Worm (Caenorhabditis elegans) whole organism, L2 larva: Measurements from ENCODE around the gene F52E4.5.

Experiments
- C34F6.9 ChIP-seq: fragments of 150-350 bp; optimal IDR thresholded peaks from 2 replicates; lab custom pipeline; 2014; ENCODE audit warnings: missing biosample characterization, missing genetic modification characterization
- F13H6.1 ChIP-seq: sonication (generic microtip); optimal IDR thresholded peaks from 2 replicates; lab custom pipeline; 2016; ENCODE audit warnings: missing genetic modification characterization, missing compliant biosample characterization
- R02D3.7 ChIP-seq: fragments of 150-350 bp; optimal IDR thresholded peaks from 2 replicates; lab custom pipeline; 2014; ENCODE audit warnings: missing biosample characterization, missing genetic modification characterization
- Y55F3AM.14 ChIP-seq: fragments of 200-800 bp; sonication (Bioruptor generic); optimal IDR thresholded peaks from 2 replicates; lab custom pipeline; 2018; ENCODE audit warnings: mild to moderate bottlenecking, missing genetic modification characterization, missing compliant biosample characterization
- ZK546.5 ChIP-seq: sonication (generic microtip); optimal IDR thresholded peaks from 2 replicates; lab custom pipeline; 2017; ENCODE audit warnings: missing biosample characterization, missing genetic modification characterization
- aly-2 ChIP-seq: fragments of 150-350 bp; optimal IDR thresholded peaks from 2 replicates; lab custom pipeline; 2014; ENCODE audit warnings: missing biosample characterization, missing genetic modification characterization
- ama-1 ChIP-seq: fragments of 150-350 bp; optimal IDR thresholded peaks from 2 replicates; lab custom pipeline; 2018; ENCODE audit warnings: inconsistent platforms
- ceh-16 ChIP-seq: fragments of 150-350 bp; optimal IDR thresholded peaks from 2 replicates; lab custom pipeline; 2014; ENCODE audit warnings: missing biosample characterization, missing genetic modification characterization
- crh-2 ChIP-seq: sonication (generic microtip); optimal IDR thresholded peaks from 2 replicates; lab custom pipeline; 2017; ENCODE audit warnings: missing biosample characterization, missing genetic modification characterization
- dmd-4 ChIP-seq: sonication (generic microtip); optimal IDR thresholded peaks from 2 replicates; lab custom pipeline; 2017; ENCODE audit warnings: missing biosample characterization, missing genetic modification characterization
- egl-27 ChIP-seq: sonication (generic microtip); optimal IDR thresholded peaks from 3 replicates; lab custom pipeline; 2017; ENCODE audit warnings: missing biosample characterization, missing genetic modification reagents, missing genetic modification characterization
- elt-3 ChIP-seq: sonication (generic microtip); optimal IDR thresholded peaks from 2 replicates; lab custom pipeline; 2017; ENCODE audit warnings: missing biosample characterization, missing genetic modification characterization
- gmeb-1 ChIP-seq: fragments of 150-350 bp; optimal IDR thresholded peaks from 2 replicates; lab custom pipeline; 2014; ENCODE audit warnings: missing biosample characterization, missing genetic modification characterization
- lin-13 ChIP-seq: fragments of 150-350 bp; optimal IDR thresholded peaks from 2 replicates; lab custom pipeline; 2014; ENCODE audit warnings: missing biosample characterization, missing genetic modification reagents, missing genetic modification characterization
- lin-39 ChIP-seq: fragments of 150-350 bp; optimal IDR thresholded peaks from 2 replicates; lab custom pipeline; 2014; ENCODE audit warnings: missing biosample characterization, missing genetic modification reagents, missing genetic modification characterization
- lsy-2 ChIP-seq, 2 experiments: fragments of 150-350 bp in 1 of 2; sonication (generic microtip) in 1 of 2; optimal IDR thresholded peaks; 2 replicates each; lab custom pipeline; 2014 to 2017; ENCODE audit warnings: missing biosample characterization in 2 of 2, missing genetic modification characterization in 2 of 2
- mab-5 ChIP-seq: fragments of 150-350 bp; optimal IDR thresholded peaks from 2 replicates; lab custom pipeline; 2014; ENCODE audit warnings: missing biosample characterization, missing genetic modification characterization
- mdl-1 ChIP-seq, 2 experiments: fragments of 150-350 bp in 1 of 2; sonication (generic microtip) in 1 of 2; optimal IDR thresholded peaks; 2 replicates each; lab custom pipeline; 2017; ENCODE audit warnings: missing biosample characterization in 2 of 2, missing genetic modification characterization in 2 of 2
- nhr-10 ChIP-seq: sonication (generic microtip); optimal IDR thresholded peaks from 2 replicates; lab custom pipeline; 2017; ENCODE audit warnings: missing biosample characterization, missing genetic modification characterization
- nhr-12 ChIP-seq: fragments of 150-350 bp; optimal IDR thresholded peaks from 2 replicates; lab custom pipeline; 2014; ENCODE audit warnings: missing biosample characterization, missing genetic modification characterization
- nhr-23 ChIP-seq: fragments of 150-350 bp; optimal IDR thresholded peaks from 2 replicates; lab custom pipeline; 2014; ENCODE audit warnings: missing biosample characterization, missing genetic modification reagents, missing genetic modification characterization
- nhr-237 ChIP-seq: fragments of 150-350 bp; optimal IDR thresholded peaks from 2 replicates; lab custom pipeline; 2014; ENCODE audit warnings: missing biosample characterization, missing genetic modification characterization
- nhr-25 ChIP-seq: fragments of 150-350 bp; sonication (generic microtip); optimal IDR thresholded peaks from 3 replicates; lab custom pipeline; 2014; ENCODE audit warnings: missing biosample characterization, missing genetic modification characterization
- nhr-77 ChIP-seq: fragments of 150-350 bp; optimal IDR thresholded peaks from 2 replicates; lab custom pipeline; 2014; ENCODE audit warnings: missing biosample characterization, missing genetic modification characterization
- peb-1 ChIP-seq: fragments of 150-350 bp; optimal IDR thresholded peaks from 2 replicates; lab custom pipeline; 2014; ENCODE audit warnings: missing biosample characterization, missing genetic modification characterization
- skn-1 ChIP-seq: sonication (generic microtip); optimal IDR thresholded peaks from 2 replicates; lab custom pipeline; 2017; ENCODE audit warnings: missing biosample characterization, missing genetic modification characterization
- sma-3 ChIP-seq: sonication (generic microtip); optimal IDR thresholded peaks from 2 replicates; lab custom pipeline; 2016; ENCODE audit warnings: missing genetic modification reagents, missing genetic modification characterization, missing compliant biosample characterization
- sma-9 ChIP-seq, 2 experiments: fragments of 150-350 bp in 1 of 2; sonication (generic microtip) in 1 of 2; optimal IDR thresholded peaks; 2 replicates each; lab custom pipeline; 2014 to 2016; ENCODE audit warnings: missing genetic modification characterization in 2 of 2, mild to moderate bottlenecking in 1 of 2, missing biosample characterization in 1 of 2, missing compliant biosample characterization in 1 of 2, missing genetic modification reagents in 1 of 2, moderate library complexity in 1 of 2
- unc-55 ChIP-seq: fragments of 150-350 bp; sonication (generic microtip); optimal IDR thresholded peaks from 3 replicates; lab custom pipeline; 2014; ENCODE audit warnings: missing biosample characterization, missing genetic modification reagents, missing genetic modification characterization
- unc-62 ChIP-seq: fragments of 150-350 bp; optimal IDR thresholded peaks from 2 replicates; lab custom pipeline; 2014; ENCODE audit warnings: missing biosample characterization, missing genetic modification reagents, missing genetic modification characterization
- ztf-1 ChIP-seq: fragments of 200-800 bp; sonication (Bioruptor generic); conservative IDR thresholded peaks from 2 replicates; pipeline ENCODE4 v1.3.6; 2022; ENCODE audit warnings: missing genetic modification characterization, missing compliant biosample characterization
- ztf-11 ChIP-seq: sonication (generic microtip); optimal IDR thresholded peaks from 2 replicates; lab custom pipeline; 2017; ENCODE audit warnings: missing biosample characterization, missing genetic modification characterization
- ztf-4 ChIP-seq: fragments of 150-350 bp; optimal IDR thresholded peaks from 2 replicates; lab custom pipeline; 2014; ENCODE audit warnings: missing biosample characterization, missing genetic modification characterization

F52E4.5 gene

ce11 chrX:3089894-3090414 is 2.8 kb upstream of the F52E4.5 start (continued):
- TF ChIP-seq unc-62 (GFP tag; lab: Kevin White, UChicago) (no peak), sma-9 (GFP tag; optimal IDR thresholded peaks at IDR 0.05; lab: Kevin White, UChicago) (peak; percentile 18), sma-9 (tag; optimal IDR thresholded peaks at IDR 0.05; lab: Kevin White, UChicago) (no peak), nhr-25 (tag; lab: Kevin White, UChicago) (peak; percentile 34), Y55F3AM.14 (GFP tag; lab: Kevin White, UChicago) (no peak), peb-1 (tag; lab: Kevin White, UChicago) (no peak), mdl-1 (tag; optimal IDR thresholded peaks at IDR 0.05; lab: Kevin White, UChicago) (peak in 1 of 2 experiments; percentile 6), ceh-16 (tag; lab: Kevin White, UChicago) (no peak), skn-1 (tag; lab: Kevin White, UChicago) (no peak), sma-3 (GFP tag; lab: Kevin White, UChicago) (peak; percentile 48), gmeb-1 (tag; lab: Kevin White, UChicago) (peak; percentile 23), nhr-10 (tag; lab: Kevin White, UChicago) (no peak), ztf-4 (peak; percentile 21), ama-1 (lab: Kevin White, UChicago) (no peak), ztf-11 (tag; lab: Kevin White, UChicago) (no peak), nhr-77 (tag; lab: Kevin White, UChicago) (no peak), F13H6.1 (tag; lab: Kevin White, UChicago) (peak; percentile 59), R02D3.7 (tag; lab: Kevin White, UChicago) (no peak), nhr-23 (tag; lab: Kevin White, UChicago) (no peak)

- TF ChIP-seq unc-55 (GFP tag; lab: Kevin White, UChicago) (no peak), mab-5 (tag; lab: Kevin White, UChicago) (no peak), ZK546.5 (no peak), crh-2 (tag; lab: Kevin White, UChicago) (no peak), R02D3.7 (tag; lab: Kevin White, UChicago) (no peak), lin-39 (tag; lab: Kevin White, UChicago) (no peak), nhr-23 (tag; lab: Kevin White, UChicago) (no peak), egl-27 (tag; lab: Kevin White, UChicago) (no peak), C34F6.9 (no peak), ztf-4 (no peak), aly-2 (no peak)
Observed at ce11 chrX:3089423-3089822, 2.3 kb upstream of the F52E4.5 start, which contains the start of gene pccb-1. Gene pccb-1, plus strand, starts transcription at chrX:3089549.

- TF ChIP-seq elt-3 (tag; lab: Kevin White, UChicago) = no peak
- TF ChIP-seq Y55F3AM.14 (GFP tag; lab: Kevin White, UChicago) = no peak
- TF ChIP-seq unc-62 (GFP tag; lab: Kevin White, UChicago) = no peak
- no peak for TF ChIP-seq sma-3 (GFP tag; lab: Kevin White, UChicago)
- no peak for TF ChIP-seq F13H6.1 (tag; lab: Kevin White, UChicago)
- TF ChIP-seq nhr-25 (tag; lab: Kevin White, UChicago) = no peak
- no peak for TF ChIP-seq skn-1 (tag; lab: Kevin White, UChicago)
- no peak for TF ChIP-seq ama-1 (lab: Kevin White, UChicago)
Observed at ce11 chrX:3087647-3088046, 502 bp upstream of the F52E4.5 start.

- TF ChIP-seq mab-5 (tag; lab: Kevin White, UChicago) (no peak), egl-27 (tag; lab: Kevin White, UChicago) (no peak), aly-2 (no peak), nhr-237 (tag; lab: Kevin White, UChicago) (no peak), sma-9 (GFP tag; optimal IDR thresholded peaks at IDR 0.05; lab: Kevin White, UChicago) (no peak), sma-9 (tag; optimal IDR thresholded peaks at IDR 0.05; lab: Kevin White, UChicago) (no peak), ZK546.5 (no peak), nhr-12 (tag; lab: Kevin White, UChicago) (no peak), lin-13 (no peak), elt-3 (tag; lab: Kevin White, UChicago) (no peak), unc-62 (GFP tag; lab: Kevin White, UChicago) (no peak), dmd-4 (tag; lab: Kevin White, UChicago) (no peak), peb-1 (tag; lab: Kevin White, UChicago) (no peak), ztf-1 (no peak), lsy-2 (tag; optimal IDR thresholded peaks at IDR 0.05; lab: Kevin White, UChicago) (no peak), ztf-4 (no peak), nhr-25 (tag; lab: Kevin White, UChicago) (no peak)
Observed at ce11 chrX:3080825-3081224, 6.3 kb downstream of the F52E4.5 start, which contains the start of gene twk-16. Gene twk-16, plus strand, starts transcription at chrX:3081125.
